Fruit fly (Drosophila melanogaster) whole organism, embryonic: Measurements from ENCODE around the gene CG15803.
A peak's percentile ranks its signal among the peaks of the same experiment; 100 is the strongest.

Source experiments
- Bdp1 ChIP-seq: fragments of 200-800 bp; sonication (Bioruptor generic); optimal IDR thresholded peaks from 3 replicates; lab custom pipeline; 2016; ENCODE audit warnings: missing biosample characterization, missing genetic modification characterization
- CG10979 ChIP-seq: fragments of 200-800 bp; sonication (Bioruptor generic); optimal IDR thresholded peaks from 2 replicates; lab custom pipeline; 2018; ENCODE audit warnings: missing biosample characterization, mild to moderate bottlenecking, missing genetic modification characterization, moderate library complexity
- CG12299 ChIP-seq: fragments of 200-800 bp; sonication (Bioruptor generic); optimal IDR thresholded peaks from 2 replicates; lab custom pipeline; 2018; ENCODE audit warnings: missing biosample characterization, mild to moderate bottlenecking, missing genetic modification characterization
- CG13287 ChIP-seq: fragments of 200-800 bp; sonication (Bioruptor generic); IDR thresholded peaks from 2 replicates; pipeline ENCODE4 v1.3.6; 2022; ENCODE audit warnings: missing biosample characterization, missing genetic modification characterization; ENCODE audit not compliant: partially characterized antibody
- CG14710 ChIP-seq: fragments of 200-800 bp; sonication (Bioruptor generic); optimal IDR thresholded peaks from 3 replicates; lab custom pipeline; 2019; ENCODE audit warnings: missing biosample characterization, mild to moderate bottlenecking, missing genetic modification characterization, moderate library complexity
- CG1529 ChIP-seq: fragments of 200-800 bp; sonication (Bioruptor generic); optimal IDR thresholded peaks from 3 replicates; lab custom pipeline; 2018; ENCODE audit warnings: missing biosample characterization, missing genetic modification characterization
- CG16815 ChIP-seq: fragments of 200-800 bp; sonication (Bioruptor generic); optimal IDR thresholded peaks from 3 replicates; lab custom pipeline; 2017; ENCODE audit warnings: missing biosample characterization, mild to moderate bottlenecking, missing genetic modification characterization
- CG2129 ChIP-seq: fragments of 200-800 bp; sonication (Bioruptor generic); IDR thresholded peaks from 2 replicates; pipeline ENCODE4 v1.3.6; 2022; ENCODE audit warnings: missing biosample characterization, missing genetic modification characterization; ENCODE audit not compliant: partially characterized antibody
- CG2678 ChIP-seq: fragments of 200-800 bp; sonication (Bioruptor generic); optimal IDR thresholded peaks from 3 replicates; lab custom pipeline; 2019; ENCODE audit warnings: missing biosample characterization, mild to moderate bottlenecking, missing genetic modification characterization, moderate library complexity
- CG30020 ChIP-seq: fragments of 200-800 bp; optimal IDR thresholded peaks from 2 replicates; lab custom pipeline; 2019; ENCODE audit warnings: missing biosample characterization, mild to moderate bottlenecking, missing genetic modification characterization, moderate library complexity
- CG34224 ChIP-seq: fragments of 200-800 bp; sonication (Bioruptor generic); IDR thresholded peaks from 3 replicates; pipeline ENCODE4 v1.3.6; 2022; ENCODE audit warnings: missing biosample characterization, missing genetic modification characterization; ENCODE audit not compliant: partially characterized antibody
- CG7839 ChIP-seq: fragments of 200-800 bp; sonication (Bioruptor generic); optimal IDR thresholded peaks from 3 replicates; lab custom pipeline; 2018; ENCODE audit warnings: missing biosample characterization, mild to moderate bottlenecking, missing genetic modification characterization, moderate library complexity
- CG8388 ChIP-seq: fragments of 200-800 bp; sonication (Bioruptor generic); optimal IDR thresholded peaks from 2 replicates; lab custom pipeline; 2019; ENCODE audit warnings: missing biosample characterization, mild to moderate bottlenecking, missing genetic modification characterization, moderate library complexity
- CG9876 ChIP-seq: fragments of 200-800 bp; sonication (Bioruptor generic); optimal IDR thresholded peaks from 2 replicates; lab custom pipeline; 2016; ENCODE audit warnings: missing biosample characterization, missing genetic modification characterization
- CrebB ChIP-seq: fragments of 200-800 bp; sonication (Bioruptor generic); optimal IDR thresholded peaks from 3 replicates; lab custom pipeline; 2018; ENCODE audit warnings: missing biosample characterization, mild to moderate bottlenecking, missing genetic modification characterization
- D ChIP-seq, 2 experiments: fragments of 200-800 bp in 1 of 2; fragments of >200 bp in 1 of 2; sonication (Bioruptor generic) in 1 of 2; optimal IDR thresholded peaks; 2 replicates in 1 of 2; 3 replicates in 1 of 2; lab custom pipeline; 2017; ENCODE audit warnings: mild to moderate bottlenecking in 1 of 2, missing biosample characterization in 1 of 2, missing genetic modification characterization in 1 of 2, missing genetic modification reagents in 1 of 2
- D19B ChIP-seq: fragments of 200-800 bp; sonication (Bioruptor generic); optimal IDR thresholded peaks from 2 replicates; lab custom pipeline; 2017; ENCODE audit warnings: missing biosample characterization, mild to moderate bottlenecking, missing genetic modification characterization
- Dip2 ChIP-seq: fragments of 200-800 bp; sonication (Bioruptor generic); IDR thresholded peaks from 2 replicates; pipeline ENCODE4 v1.3.6; 2022; ENCODE audit warnings: missing biosample characterization, missing genetic modification characterization
- Dref ChIP-seq: fragments of 200-800 bp; sonication (Bioruptor generic); IDR thresholded peaks from 2 replicates; pipeline ENCODE4 v1.3.6; 2022; ENCODE audit warnings: missing biosample characterization, missing genetic modification characterization
- E2f2 ChIP-seq: fragments of 200-800 bp; sonication (Bioruptor generic); IDR thresholded peaks from 2 replicates; pipeline ENCODE4 v1.3.6; 2022; ENCODE audit warnings: missing biosample characterization, missing genetic modification characterization
- ERR ChIP-seq: fragments of 200-800 bp; sonication (Bioruptor generic); optimal IDR thresholded peaks from 2 replicates; lab custom pipeline; 2016; ENCODE audit warnings: missing biosample characterization, missing genetic modification characterization
- Ets97D ChIP-seq: fragments of 200-800 bp; sonication (Bioruptor generic); optimal IDR thresholded peaks from 3 replicates; lab custom pipeline; 2016; ENCODE audit warnings: missing biosample characterization, missing genetic modification characterization
- MESR4 ChIP-seq: fragments of 200-800 bp; sonication (Bioruptor generic); optimal IDR thresholded peaks from 2 replicates; lab custom pipeline; 2018; ENCODE audit warnings: missing biosample characterization, mild to moderate bottlenecking, missing genetic modification characterization, moderate library complexity
- Max ChIP-seq: fragments of 200-800 bp; sonication (Bioruptor generic); optimal IDR thresholded peaks from 2 replicates; lab custom pipeline; 2016; ENCODE audit warnings: missing biosample characterization, mild to moderate bottlenecking, missing genetic modification characterization
- Myb ChIP-seq: fragments of 200-800 bp; sonication (Bioruptor generic); optimal IDR thresholded peaks from 2 replicates; lab custom pipeline; 2016; ENCODE audit warnings: missing biosample characterization, missing genetic modification characterization
- Scr ChIP-seq: fragments of 200-800 bp; sonication (Bioruptor generic); IDR thresholded peaks from 2 replicates; pipeline ENCODE4 v1.3.6; 2022; ENCODE audit warnings: missing biosample characterization, missing genetic modification characterization; ENCODE audit not compliant: partially characterized antibody
- amos ChIP-seq: fragments of 200-800 bp; sonication (Bioruptor generic); IDR thresholded peaks from 2 replicates; pipeline ENCODE4 v1.3.6; 2022; ENCODE audit warnings: missing biosample characterization, missing genetic modification characterization; ENCODE audit not compliant: partially characterized antibody
- ase ChIP-seq: fragments of 200-800 bp; sonication (Bioruptor generic); IDR thresholded peaks from 3 replicates; pipeline ENCODE4 v1.3.6; 2022; ENCODE audit warnings: missing biosample characterization, missing genetic modification characterization
- bigmax ChIP-seq: fragments of 200-800 bp; sonication (Bioruptor generic); optimal IDR thresholded peaks from 2 replicates; lab custom pipeline; 2018; ENCODE audit warnings: missing biosample characterization, mild to moderate bottlenecking, missing genetic modification characterization
- bsh ChIP-seq, 2 experiments: fragments of 200-800 bp; sonication (Bioruptor generic); optimal IDR thresholded peaks; 2 replicates each; lab custom pipeline; 2017 to 2018; ENCODE audit warnings: mild to moderate bottlenecking in 2 of 2, missing biosample characterization in 2 of 2, missing genetic modification characterization in 2 of 2, moderate library complexity in 1 of 2
- cad ChIP-seq: fragments of >200 bp; optimal IDR thresholded peaks from 2 replicates; lab custom pipeline; 2017; ENCODE audit warnings: missing biosample characterization, missing genetic modification characterization
- croc ChIP-seq: fragments of 200-800 bp; sonication (Bioruptor generic); conservative IDR thresholded peaks from 3 replicates; pipeline ENCODE4 v1.3.6; 2022; ENCODE audit warnings: missing biosample characterization, missing genetic modification characterization
- dmrt11E ChIP-seq: fragments of 200-800 bp; sonication (Bioruptor generic); optimal IDR thresholded peaks from 3 replicates; lab custom pipeline; 2018; ENCODE audit warnings: missing biosample characterization, mild to moderate bottlenecking, missing genetic modification characterization, moderate library complexity
- ftz-f1 ChIP-seq: fragments of 200-800 bp; sonication (Bioruptor generic); optimal IDR thresholded peaks from 2 replicates; lab custom pipeline; 2016; ENCODE audit warnings: missing biosample characterization, missing genetic modification characterization
- fu2 ChIP-seq: fragments of 200-800 bp; sonication (Bioruptor generic); optimal IDR thresholded peaks from 2 replicates; lab custom pipeline; 2016; ENCODE audit warnings: missing biosample characterization, missing genetic modification characterization
- gro ChIP-seq: fragments of 200-800 bp; sonication (Bioruptor generic); optimal IDR thresholded peaks from 2 replicates; lab custom pipeline; 2016; ENCODE audit warnings: missing biosample characterization, missing genetic modification characterization
- her ChIP-seq: fragments of 200-800 bp; sonication (Bioruptor generic); optimal IDR thresholded peaks from 2 replicates; lab custom pipeline; 2016; ENCODE audit warnings: missing biosample characterization, missing genetic modification characterization
- knrl ChIP-seq: fragments of 200-800 bp; sonication (Bioruptor generic); IDR thresholded peaks from 3 replicates; pipeline ENCODE4 v1.3.6; 2022; ENCODE audit warnings: missing biosample characterization, missing genetic modification characterization; ENCODE audit not compliant: partially characterized antibody
- odd ChIP-seq: fragments of 200-800 bp; sonication (Bioruptor generic); optimal IDR thresholded peaks from 2 replicates; lab custom pipeline; 2017; ENCODE audit warnings: missing biosample characterization, mild to moderate bottlenecking, missing genetic modification characterization
- otp ChIP-seq: fragments of 200-800 bp; sonication (Bioruptor generic); IDR thresholded peaks from 3 replicates; pipeline ENCODE4, ENCODE4 v1.3.6; 2022; ENCODE audit warnings: missing biosample characterization, missing genetic modification characterization
- p53 ChIP-seq: fragments of 200-800 bp; sonication (Bioruptor generic); optimal IDR thresholded peaks from 2 replicates; lab custom pipeline; 2016; ENCODE audit warnings: missing biosample characterization, missing genetic modification characterization
- psq ChIP-seq: fragments of 200-800 bp; sonication (Bioruptor generic); optimal IDR thresholded peaks from 2 replicates; lab custom pipeline; 2017; ENCODE audit warnings: missing biosample characterization, missing genetic modification characterization
- row ChIP-seq: fragments of 200-800 bp; sonication (Bioruptor generic); IDR thresholded peaks from 3 replicates; pipeline ENCODE4 v1.3.6; 2022; ENCODE audit warnings: missing biosample characterization, missing genetic modification characterization
- sens ChIP-seq: fragments of 200-800 bp; sonication (Bioruptor generic); peaks from one replicate; lab custom pipeline; 2016; ENCODE audit warnings: missing biosample characterization, missing genetic modification characterization
- sug ChIP-seq: fragments of 200-800 bp; optimal IDR thresholded peaks from 2 replicates; lab custom pipeline; 2019; ENCODE audit warnings: missing biosample characterization, mild to moderate bottlenecking, missing genetic modification characterization, moderate library complexity
- trem ChIP-seq: fragments of 200-800 bp; optimal IDR thresholded peaks from 3 replicates; lab custom pipeline; 2019; ENCODE audit warnings: missing biosample characterization, mild to moderate bottlenecking, missing genetic modification characterization, moderate library complexity
- unc-4 ChIP-seq: fragments of 200-800 bp; sonication (Bioruptor generic); IDR thresholded peaks from 2 replicates; pipeline ENCODE4 v1.3.6; 2022; ENCODE audit warnings: missing biosample characterization, missing genetic modification characterization; ENCODE audit not compliant: partially characterized antibody
- usp ChIP-seq: fragments of >200 bp; optimal IDR thresholded peaks from 2 replicates; lab custom pipeline; 2017; ENCODE audit warnings: missing biosample characterization, missing genetic modification characterization
- vnd ChIP-seq: fragments of 200-800 bp; sonication (Bioruptor generic); IDR thresholded peaks from 3 replicates; pipeline ENCODE4 v1.3.6; 2022; ENCODE audit warnings: missing biosample characterization, missing genetic modification characterization; ENCODE audit not compliant: partially characterized antibody
- zfh2 ChIP-seq: fragments of 200-800 bp; sonication (Bioruptor generic); optimal IDR thresholded peaks from 2 replicates; lab custom pipeline; 2016; ENCODE audit warnings: missing biosample characterization, missing genetic modification characterization

The CG15803 gene

DNA sequence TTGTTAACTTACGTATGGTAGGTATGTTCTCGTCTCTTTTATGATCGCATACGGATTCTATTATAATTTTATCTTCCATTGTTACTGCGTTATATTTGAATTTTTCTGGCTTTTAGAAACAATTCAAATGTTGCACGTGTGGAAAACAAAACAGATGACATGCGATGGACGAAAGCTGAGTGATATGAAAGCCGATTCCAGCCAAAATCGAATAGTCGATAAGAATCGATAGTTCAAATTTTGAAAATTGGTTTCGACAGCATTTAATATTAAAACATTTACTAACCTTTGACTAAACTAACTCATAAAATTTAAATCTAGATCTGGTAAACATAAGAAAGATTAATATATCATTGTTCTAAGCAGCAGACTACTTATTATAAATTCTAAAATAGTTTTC lies 59.0 kb downstream of the CG15803 start, which contains the start of gene Polr1E (continued):
- no peak for TF ChIP-seq p53 (GFP tag; lab: Kevin White, UChicago)
- TF ChIP-seq CG14710 = peak; percentile 40
- peak; percentile 50; the same call in 2 of the 3 replicates for TF ChIP-seq vnd (GFP tag; lab: Robert Waterston, UW)
- no peak for TF ChIP-seq croc (GFP tag; lab: Robert Waterston, UW)
- TF ChIP-seq ERR (GFP tag; lab: Kevin White, UChicago) = no peak
- no peak for TF ChIP-seq zfh2
- TF ChIP-seq Myb (GFP tag; lab: Kevin White, UChicago) = peak; percentile 91
- peak; percentile 60 for TF ChIP-seq trem (tag; lab: Kevin White, UChicago)
- TF ChIP-seq ase (GFP tag; lab: Robert Waterston, UW) = no peak
- no peak for TF ChIP-seq CG12299
- no peak for TF ChIP-seq CG1529 (GFP tag; lab: Kevin White, UChicago)
- no peak for TF ChIP-seq fu2 (GFP tag; lab: Kevin White, UChicago)
- peak; percentile 91 for TF ChIP-seq Max
- peak; percentile 33; the same call in 1 of the 3 replicates for TF ChIP-seq row
- peak; percentile 37 for TF ChIP-seq CG30020 (tag; lab: Kevin White, UChicago)
- peak; percentile 76 for TF ChIP-seq Ets97D (GFP tag; lab: Kevin White, UChicago)
- no peak for TF ChIP-seq Dip2 (GFP tag; lab: Robert Waterston, UW)
- no peak for TF ChIP-seq D (optimal IDR thresholded peaks at IDR 0.05; lab: Kevin White, UChicago)
- no peak for TF ChIP-seq D (GFP tag; optimal IDR thresholded peaks at IDR 0.05; lab: Kevin White, UChicago)
- no peak for TF ChIP-seq CG16815 (GFP tag; lab: Kevin White, UChicago)
- TF ChIP-seq D19B (GFP tag; lab: Kevin White, UChicago) = no peak
- no peak for TF ChIP-seq CG10979
- TF ChIP-seq otp = no peak
- TF ChIP-seq sug (tag; lab: Kevin White, UChicago) = peak; percentile 43
- peak; percentile 94 for TF ChIP-seq E2f2 (GFP tag; lab: Robert Waterston, UW)
- peak; percentile 64 for TF ChIP-seq amos (GFP tag; lab: Robert Waterston, UW)
- peak; percentile 56; the same call in 2 of the 3 replicates for TF ChIP-seq CG34224 (GFP tag; lab: Robert Waterston, UW)
- no peak for TF ChIP-seq Bdp1 (GFP tag; lab: Kevin White, UChicago)
- no peak for TF ChIP-seq bigmax (GFP tag; lab: Kevin White, UChicago)
- TF ChIP-seq bsh (GFP tag; optimal IDR thresholded peaks at IDR 0.05; lab: Kevin White, UChicago) = no peak
- no peak for TF ChIP-seq CG2678 (tag; lab: Kevin White, UChicago)
- no peak for TF ChIP-seq usp (GFP tag; lab: Kevin White, UChicago)
- TF ChIP-seq CG9876 = no peak
- TF ChIP-seq Dref (GFP tag; lab: Robert Waterston, UW) = peak; percentile 99
- peak; percentile 70 for TF ChIP-seq sens (GFP tag; lab: Kevin White, UChicago)
- TF ChIP-seq CG7839 (tag; lab: Kevin White, UChicago) = no peak
- no peak for TF ChIP-seq odd (GFP tag; lab: Kevin White, UChicago)
- TF ChIP-seq CrebB (tag; lab: Kevin White, UChicago) = peak; percentile 8
- TF ChIP-seq psq (GFP tag; lab: Kevin White, UChicago) = no peak
- no peak for TF ChIP-seq cad
- TF ChIP-seq MESR4 = peak; percentile 41
- peak; percentile 62 for TF ChIP-seq unc-4 (GFP tag; lab: Robert Waterston, UW)
- no peak for TF ChIP-seq ftz-f1
- no peak for TF ChIP-seq CG8388 (GFP tag; lab: Kevin White, UChicago)
- peak; percentile 20; the same call in 1 of the 2 replicates for TF ChIP-seq CG2129 (GFP tag; lab: Robert Waterston, UW)
- peak; percentile 64 for TF ChIP-seq Scr (GFP tag; lab: Robert Waterston, UW)
- TF ChIP-seq knrl (GFP tag; lab: Robert Waterston, UW) = peak; percentile 52; the same call in 2 of the 3 replicates
- peak; percentile 79 for TF ChIP-seq CG13287 (GFP tag; lab: Robert Waterston, UW)
- peak; percentile 57 for TF ChIP-seq gro (GFP tag; lab: Kevin White, UChicago)
- no peak for TF ChIP-seq her
- TF ChIP-seq dmrt11E (tag; lab: Kevin White, UChicago) = no peak
